Worm (Caenorhabditis elegans) whole organism, midembryonic: ENCODE data around the gene ncap-1.

ENCODE experiments used
- flt-1 ChIP-seq: fragments of 200-800 bp; sonication (Bioruptor generic); IDR thresholded peaks from 2 replicates; pipeline ENCODE4 v1.3.6; 2022; ENCODE audit warnings: missing genetic modification characterization, missing compliant biosample characterization
- med-1 ChIP-seq: sonication (generic microtip); optimal IDR thresholded peaks from 2 replicates; lab custom pipeline; 2017; ENCODE audit warnings: missing genetic modification characterization, mild to moderate bottlenecking, missing compliant biosample characterization, antibody characterized with exemption, missing genetic modification reagents; ENCODE audit not compliant: insufficient read depth

DNA sequence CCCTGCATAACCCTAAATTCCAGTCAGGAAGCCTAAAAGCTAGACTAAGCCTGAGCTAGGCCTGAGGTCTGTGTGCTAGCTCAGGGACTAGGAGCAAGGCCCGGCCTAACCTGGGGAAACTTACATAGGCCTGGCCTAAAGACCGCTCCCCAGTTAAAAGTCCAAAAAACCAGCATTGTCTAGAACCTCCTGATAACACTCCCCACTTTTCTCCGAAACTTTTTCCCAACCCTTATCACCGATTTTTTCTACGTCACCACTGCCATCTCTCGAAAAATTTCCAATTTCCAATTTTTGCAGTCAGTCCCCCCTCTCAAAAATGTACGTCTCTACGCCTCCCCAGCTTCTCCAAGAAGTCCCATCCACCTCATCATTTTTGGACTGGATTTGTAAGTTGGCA is 4.5 kb upstream of the ncap-1 start, which contains the start of gene ZK355.2:
- no peak for TF ChIP-seq med-1 (GFP tag; lab: Kevin White, UChicago)
- TF ChIP-seq flt-1 (GFP tag; lab: Robert Waterston, UW) = no peak
